Worm (Caenorhabditis elegans) whole organism, late embryonic: Measurements from ENCODE around the gene ztf-13.
A peak's percentile ranks its signal among the peaks of the same experiment; 100 is the strongest.

ENCODE experiments used
- C38D4.7 ChIP-seq: fragments of 200-800 bp; sonication (Bioruptor generic); optimal IDR thresholded peaks from 2 replicates; lab custom pipeline; 2018; ENCODE audit warnings: mild to moderate bottlenecking, missing genetic modification characterization, moderate library complexity, missing compliant biosample characterization
- K02D7.2 ChIP-seq: sonication (generic microtip); optimal IDR thresholded peaks from 2 replicates; lab custom pipeline; 2017; ENCODE audit warnings: mild to moderate bottlenecking, missing genetic modification characterization, missing compliant biosample characterization
- Y22D7AL.16 ChIP-seq: sonication (generic microtip); optimal IDR thresholded peaks from 2 replicates; lab custom pipeline; 2016; ENCODE audit warnings: missing genetic modification characterization, missing compliant biosample characterization
- ceh-18 ChIP-seq: sonication (generic microtip); optimal IDR thresholded peaks from 2 replicates; lab custom pipeline; 2016; ENCODE audit warnings: missing genetic modification characterization, missing compliant biosample characterization
- ceh-19 ChIP-seq: fragments of 200-800 bp; sonication (Bioruptor generic); optimal IDR thresholded peaks from 2 replicates; lab custom pipeline; 2018; ENCODE audit warnings: mild to moderate bottlenecking, missing genetic modification characterization, missing compliant biosample characterization
- ceh-30 ChIP-seq: fragments of 150-350 bp; optimal IDR thresholded peaks from 2 replicates; lab custom pipeline; 2014; ENCODE audit warnings: missing biosample characterization, missing genetic modification characterization
- ceh-45 ChIP-seq: fragments of 200-800 bp; sonication (Bioruptor generic); IDR thresholded peaks from 2 replicates; pipeline ENCODE4 v1.3.6; 2022; ENCODE audit warnings: missing genetic modification reagents, missing genetic modification characterization, missing compliant biosample characterization
- ceh-48 ChIP-seq: sonication (generic microtip); optimal IDR thresholded peaks from 2 replicates; lab custom pipeline; 2016; ENCODE audit warnings: missing genetic modification characterization, inconsistent platforms, missing compliant biosample characterization
- ceh-6 ChIP-seq: fragments of 200-800 bp; sonication (Bioruptor generic); optimal IDR thresholded peaks from 2 replicates; lab custom pipeline; 2018; ENCODE audit warnings: mild to moderate bottlenecking, missing genetic modification characterization, missing compliant biosample characterization
- ceh-9 ChIP-seq: sonication (generic microtip); optimal IDR thresholded peaks from 2 replicates; lab custom pipeline; 2016; ENCODE audit warnings: mild to moderate bottlenecking, missing genetic modification characterization, inconsistent platforms, missing compliant biosample characterization
- che-1 ChIP-seq: sonication (generic microtip); optimal IDR thresholded peaks from 2 replicates; lab custom pipeline; 2016; ENCODE audit warnings: mild to moderate bottlenecking, missing genetic modification characterization, missing compliant biosample characterization
- dve-1 ChIP-seq: sonication (generic microtip); optimal IDR thresholded peaks from 2 replicates; lab custom pipeline; 2017; ENCODE audit warnings: antibody characterized with exemption, mild to moderate bottlenecking, missing genetic modification characterization, missing compliant biosample characterization
- ets-4 ChIP-seq: sonication (generic microtip); optimal IDR thresholded peaks from 2 replicates; lab custom pipeline; 2016; ENCODE audit warnings: missing genetic modification characterization, missing compliant biosample characterization
- fax-1 ChIP-seq: sonication (generic microtip); optimal IDR thresholded peaks from 2 replicates; lab custom pipeline; 2016; ENCODE audit warnings: missing genotype, missing genetic modification characterization, missing compliant biosample characterization
- fkh-10 ChIP-seq: fragments of 150-350 bp; optimal IDR thresholded peaks from 2 replicates; lab custom pipeline; 2014; ENCODE audit warnings: missing biosample characterization, missing genetic modification reagents, missing genetic modification characterization
- gmeb-2 ChIP-seq: sonication (generic microtip); optimal IDR thresholded peaks from 2 replicates; lab custom pipeline; 2016; ENCODE audit warnings: missing genetic modification characterization, inconsistent platforms, missing compliant biosample characterization
- hlh-13 ChIP-seq: fragments of 200-800 bp; sonication (Bioruptor generic); optimal IDR thresholded peaks from 2 replicates; lab custom pipeline; 2018; ENCODE audit warnings: mild to moderate bottlenecking, missing genetic modification characterization, missing compliant biosample characterization
- hlh-8 ChIP-seq: sonication (generic microtip); optimal IDR thresholded peaks from 2 replicates; lab custom pipeline; 2016; ENCODE audit warnings: missing genotype, missing genetic modification characterization, missing compliant biosample characterization
- lin-11 ChIP-seq: fragments of 200-800 bp; sonication (Bioruptor generic); optimal IDR thresholded peaks from 2 replicates; lab custom pipeline; 2018; ENCODE audit warnings: mild to moderate bottlenecking, missing genetic modification characterization, missing compliant biosample characterization
- nfya-1 ChIP-seq: sonication (generic microtip); optimal IDR thresholded peaks from 2 replicates; lab custom pipeline; 2017; ENCODE audit warnings: missing genetic modification characterization, mild to moderate bottlenecking, missing compliant biosample characterization, antibody characterized with exemption, moderate library complexity
- nhr-11 ChIP-seq: fragments of 150-350 bp; optimal IDR thresholded peaks from 2 replicates; lab custom pipeline; 2014; ENCODE audit warnings: missing biosample characterization, missing genetic modification characterization
- npax-4 ChIP-seq: sonication (generic microtip); optimal IDR thresholded peaks from 2 replicates; lab custom pipeline; 2016; ENCODE audit warnings: missing genetic modification characterization, missing compliant biosample characterization
- odd-2 ChIP-seq: sonication (generic microtip); optimal IDR thresholded peaks from 2 replicates; lab custom pipeline; 2017; ENCODE audit warnings: antibody characterized with exemption, mild to moderate bottlenecking, missing genetic modification characterization, missing compliant biosample characterization
- pat-9 ChIP-seq: fragments of 200-800 bp; sonication (Bioruptor generic); optimal IDR thresholded peaks from 2 replicates; lab custom pipeline; 2018; ENCODE audit warnings: mild to moderate bottlenecking, missing genetic modification characterization, moderate library complexity, missing compliant biosample characterization
- pqm-1 ChIP-seq: sonication (generic microtip); optimal IDR thresholded peaks from 2 replicates; lab custom pipeline; 2016; ENCODE audit warnings: missing genetic modification characterization, missing compliant biosample characterization
- pros-1 ChIP-seq: fragments of 150-350 bp; optimal IDR thresholded peaks from 2 replicates; lab custom pipeline; 2014; ENCODE audit warnings: missing biosample characterization, missing genetic modification reagents, missing genetic modification characterization
- ref-2 ChIP-seq: sonication (generic microtip); optimal IDR thresholded peaks from 2 replicates; lab custom pipeline; 2016; ENCODE audit warnings: missing genetic modification characterization, missing compliant biosample characterization
- rnt-1 ChIP-seq: sonication (generic microtip); optimal IDR thresholded peaks from 2 replicates; lab custom pipeline; 2016; ENCODE audit warnings: missing genetic modification characterization, missing compliant biosample characterization
- sox-4 ChIP-seq: sonication (generic microtip); optimal IDR thresholded peaks from 2 replicates; lab custom pipeline; 2017; ENCODE audit warnings: mild to moderate bottlenecking, missing genetic modification characterization, inconsistent platforms, missing compliant biosample characterization
- syd-9 ChIP-seq: sonication (generic microtip); optimal IDR thresholded peaks from 2 replicates; lab custom pipeline; 2016; ENCODE audit warnings: mild to moderate bottlenecking, missing genetic modification characterization, moderate library complexity, missing compliant biosample characterization
- tbx-7 ChIP-seq: sonication (generic microtip); optimal IDR thresholded peaks from 2 replicates; lab custom pipeline; 2016; ENCODE audit warnings: missing genotype, missing genetic modification characterization, missing compliant biosample characterization
- unc-55 ChIP-seq: sonication (generic microtip); optimal IDR thresholded peaks from 2 replicates; lab custom pipeline; 2017; ENCODE audit warnings: missing biosample characterization, missing genetic modification reagents, missing genetic modification characterization
- zip-5 ChIP-seq: sonication (generic microtip); optimal IDR thresholded peaks from 2 replicates; lab custom pipeline; 2016; ENCODE audit warnings: missing genetic modification characterization, missing compliant biosample characterization

The ztf-13 gene

DNA sequence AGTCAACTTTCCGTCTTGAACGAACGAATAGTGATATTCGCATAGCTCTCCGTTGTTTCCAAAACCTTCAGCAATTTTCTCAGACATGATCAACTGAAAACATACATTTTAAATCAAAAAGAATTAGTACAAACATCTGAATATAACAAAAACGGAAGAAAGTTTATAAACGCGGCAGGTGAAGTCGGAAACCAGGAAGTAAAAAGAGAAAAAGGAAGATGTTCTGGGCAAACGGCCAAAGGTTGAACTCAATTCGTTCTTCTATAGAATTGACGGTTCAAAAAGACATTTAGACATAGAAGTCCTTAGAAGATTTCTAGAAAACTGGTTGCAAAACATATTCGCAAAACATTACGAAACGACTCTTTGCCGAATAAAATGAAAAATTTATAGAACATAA lies 14.7 kb downstream of the ztf-13 start, which contains the start of gene F52E4.5:
F52E4.5 (minus strand) TSS at position 101 of the 400 bp plus-strand sequence.
- TF ChIP-seq zip-5 (tag; lab: Kevin White, UChicago), result no peak
- no peak for TF ChIP-seq ets-4 (tag; lab: Kevin White, UChicago)
- TF ChIP-seq sox-4 (tag; lab: Kevin White, UChicago), result no peak
- TF ChIP-seq pqm-1 (tag; lab: Kevin White, UChicago), result no peak
- TF ChIP-seq Y22D7AL.16 (tag; lab: Kevin White, UChicago), result no peak
- TF ChIP-seq ceh-45 (GFP tag; lab: Robert Waterston, UW), result no peak
- no peak for TF ChIP-seq ceh-18 (tag; lab: Kevin White, UChicago)
- TF ChIP-seq lin-11 (tag; lab: Kevin White, UChicago), result no peak
- TF ChIP-seq ceh-19 (GFP tag; lab: Kevin White, UChicago), result no peak

DNA sequence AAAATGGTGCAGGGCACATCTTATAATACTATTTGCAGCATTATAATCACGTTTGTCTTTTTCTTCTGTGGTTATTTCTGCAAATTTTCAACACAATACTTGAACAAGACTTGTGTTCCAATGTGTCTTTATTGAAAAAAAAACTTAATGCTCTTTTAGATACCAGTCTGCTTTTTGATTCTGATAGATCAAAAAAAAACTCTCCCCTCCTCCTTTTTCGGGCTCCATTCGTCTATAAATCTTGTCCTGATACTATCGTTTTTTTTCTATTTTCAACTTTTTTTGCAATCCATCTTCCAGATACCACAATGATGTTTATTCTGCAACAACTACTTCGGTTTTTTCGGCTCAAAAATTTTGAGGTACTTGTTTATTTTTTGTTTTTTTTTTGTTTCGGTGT lies 21.1 kb downstream of the ztf-13 start, which contains the start of gene twk-16:
twk-16 (plus strand) TSS at position 301 of the 400 bp plus-strand sequence.
- TF ChIP-seq pros-1 (tag; lab: Kevin White, UChicago), result no peak
- TF ChIP-seq ceh-9 (tag; lab: Kevin White, UChicago), result no peak
- no peak for TF ChIP-seq fkh-10
- TF ChIP-seq syd-9 (tag; lab: Kevin White, UChicago), result no peak
- TF ChIP-seq C38D4.7 (GFP tag; lab: Kevin White, UChicago), result no peak
- no peak for TF ChIP-seq ets-4 (tag; lab: Kevin White, UChicago)
- TF ChIP-seq ceh-45 (GFP tag; lab: Robert Waterston, UW), result no peak
- TF ChIP-seq nhr-11, result no peak
- TF ChIP-seq rnt-1, result no peak
- TF ChIP-seq tbx-7 (tag; lab: Kevin White, UChicago), result no peak
- no peak for TF ChIP-seq ceh-30 (tag; lab: Kevin White, UChicago)
- TF ChIP-seq lin-11 (tag; lab: Kevin White, UChicago), result no peak
- TF ChIP-seq ceh-48, result no peak

DNA sequence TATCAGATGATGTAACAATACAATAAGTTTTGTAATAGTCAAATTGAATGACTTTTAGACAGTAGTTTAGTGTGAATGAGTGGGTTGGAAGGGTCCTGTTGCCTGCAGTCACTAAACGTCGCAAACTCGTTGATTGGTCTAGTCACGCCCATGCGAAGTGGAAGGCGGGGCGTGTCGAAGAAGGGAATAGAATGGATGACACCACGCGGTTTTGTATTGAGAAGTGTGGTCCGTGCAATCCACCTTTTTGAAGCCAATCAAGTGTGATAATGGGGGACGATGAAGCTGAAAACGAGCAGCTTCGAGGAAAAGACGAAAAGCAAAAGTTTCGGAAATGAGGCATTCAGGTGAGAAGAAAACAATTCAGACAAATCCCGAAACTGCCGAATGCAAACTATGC lies 31.7 kb downstream of the ztf-13 start, which contains the start of gene ceh-31:
ceh-31 (minus strand) TSS at position 101 of the 400 bp plus-strand sequence.
- no peak for TF ChIP-seq K02D7.2
- peak; percentile 36 for TF ChIP-seq ref-2 (tag; lab: Kevin White, UChicago)

DNA sequence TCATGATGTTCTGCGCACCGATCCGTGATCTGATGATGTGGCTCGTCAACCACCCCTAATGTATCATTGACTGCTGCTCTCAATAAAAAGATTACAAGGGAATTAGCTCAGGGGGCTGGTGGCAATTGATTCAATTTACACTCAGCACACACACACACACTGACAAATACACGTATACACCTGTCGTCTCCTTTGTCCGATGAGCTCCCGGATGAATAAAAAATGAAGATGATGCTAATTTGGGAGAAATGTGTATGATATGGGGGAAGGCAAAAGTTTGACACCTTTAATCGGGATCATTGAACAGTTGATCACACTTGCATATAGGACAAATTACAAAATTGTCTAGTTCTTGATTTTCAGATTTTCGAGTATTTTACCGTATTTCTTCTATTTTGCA lies 34.9 kb downstream of the ztf-13 start:
- TF ChIP-seq unc-55 (GFP tag; lab: Kevin White, UChicago) (no peak), Y22D7AL.16 (tag; lab: Kevin White, UChicago) (no peak), fax-1 (tag; lab: Kevin White, UChicago) (no peak), che-1 (tag; lab: Kevin White, UChicago) (no peak), ceh-6 (GFP tag; lab: Kevin White, UChicago) (no peak), pat-9 (no peak), odd-2 (tag; lab: Kevin White, UChicago) (no peak), ceh-9 (tag; lab: Kevin White, UChicago) (no peak)

DNA sequence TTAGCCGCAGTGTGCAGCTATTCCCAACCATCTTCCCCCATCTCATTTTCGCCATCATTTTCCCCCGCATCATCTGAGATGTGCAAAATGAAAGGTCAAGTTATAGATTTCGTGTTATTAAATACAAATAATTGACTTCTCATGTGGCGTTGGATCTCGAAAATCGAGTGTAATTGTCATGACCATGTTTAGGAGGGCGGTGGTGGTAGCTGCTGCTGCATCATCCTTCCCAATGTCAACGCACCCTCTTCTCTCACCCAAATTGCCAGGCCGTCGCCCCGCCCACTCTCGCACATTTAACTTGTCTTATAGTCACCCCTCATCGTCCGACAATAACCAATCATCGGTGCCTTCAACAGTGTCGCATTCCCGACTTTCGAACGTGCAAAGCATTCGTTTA lies 38.7 kb downstream of the ztf-13 start, which contains the start of gene ceh-30:
ceh-30 (plus strand) TSS at position 301 of the 400 bp plus-strand sequence.
- TF ChIP-seq nfya-1 (tag; lab: Kevin White, UChicago), result no peak
- TF ChIP-seq sox-4 (tag; lab: Kevin White, UChicago), result no peak

DNA sequence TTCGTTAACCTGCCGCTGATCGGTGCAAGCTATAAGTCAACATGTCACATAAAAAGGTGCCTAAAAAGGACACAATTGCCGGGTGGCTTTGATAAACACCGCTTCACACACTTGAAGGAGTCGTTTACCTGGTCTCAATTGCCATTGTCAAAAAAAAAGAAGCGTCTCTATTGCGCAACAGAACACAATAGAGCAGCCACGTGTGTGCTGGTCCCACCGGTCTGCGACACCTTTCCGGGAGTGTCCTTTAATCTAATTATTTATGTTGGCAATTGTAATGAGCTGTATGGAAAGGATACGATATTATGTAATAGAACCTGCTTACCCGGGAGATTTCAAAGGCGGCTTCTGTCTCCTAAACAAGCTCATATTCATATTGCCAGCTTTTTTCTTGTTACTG lies 40.3 kb downstream of the ztf-13 start:
- TF ChIP-seq ceh-18 (tag; lab: Kevin White, UChicago) (no peak), K02D7.2 (no peak), npax-4 (tag; lab: Kevin White, UChicago) (no peak), hlh-13 (GFP tag; lab: Kevin White, UChicago) (no peak), hlh-8 (tag; lab: Kevin White, UChicago) (no peak), gmeb-2 (no peak), dve-1 (tag; lab: Kevin White, UChicago) (no peak)
